Fruit fly (Drosophila melanogaster): Measurements from ENCODE around the gene dally.

dally gene

dm6 chr3L:8822881-8823435 lies 4.3 kb upstream of the dally start:
- no peak for TF ChIP-seq Rel (GFP tag; optimal IDR thresholded peaks at IDR 0.05)
- TF ChIP-seq Rel (tag; optimal IDR thresholded peaks at IDR 0.05), result peak; percentile 4
- no peak for TF ChIP-seq CG9705 (GFP tag; optimal IDR thresholded peaks at IDR 0.05)
- no peak for TF ChIP-seq sv (GFP tag; optimal IDR thresholded peaks at IDR 0.05)
- TF ChIP-seq GATAd (GFP tag; optimal IDR thresholded peaks at IDR 0.05), result no peak
- TF ChIP-seq fru (GFP tag; optimal IDR thresholded peaks at IDR 0.05), result peak; percentile 38
- TF ChIP-seq br (GFP tag; optimal IDR thresholded peaks at IDR 0.05), result no peak

- TF ChIP-seq psq (GFP tag; optimal IDR thresholded peaks at IDR 0.05) (peak; percentile 46), ey (GFP tag; optimal IDR thresholded peaks at IDR 0.05) (peak; percentile 62), h (GFP tag; optimal IDR thresholded peaks at IDR 0.05) (peak; percentile 63), Sp1 (GFP tag; optimal IDR thresholded peaks at IDR 0.05) (peak; percentile 67), foxo (GFP tag; optimal IDR thresholded peaks at IDR 0.05) (peak in 1 of 2 experiments; percentile 31), CG32264 (GFP tag; optimal IDR thresholded peaks at IDR 0.05) (no peak), br (GFP tag; optimal IDR thresholded peaks at IDR 0.05) (peak; percentile 37), woc (GFP tag; optimal IDR thresholded peaks at IDR 0.05) (peak; percentile 39), rgr (GFP tag; optimal IDR thresholded peaks at IDR 0.05) (peak; percentile 76), Dfd (GFP tag; optimal IDR thresholded peaks at IDR 0.05) (no peak), brk (GFP tag; optimal IDR thresholded peaks at IDR 0.05) (peak; percentile 47), lola (GFP tag; optimal IDR thresholded peaks at IDR 0.05) (no peak), Rel (GFP tag; optimal IDR thresholded peaks at IDR 0.05) (no peak), Rel (tag; optimal IDR thresholded peaks at IDR 0.05) (peak; percentile 83), CG9705 (GFP tag; optimal IDR thresholded peaks at IDR 0.05) (no peak), OdsH (GFP tag; optimal IDR thresholded peaks at IDR 0.05) (peak; percentile 65), HLH106 (tag; optimal IDR thresholded peaks at IDR 0.05) (peak; percentile 57), Hnf4 (GFP tag; optimal IDR thresholded peaks at IDR 0.05) (peak; percentile 50)
Measured at dm6 chr3L:8823730-8824374, 3.5 kb upstream of the dally start.

- TF ChIP-seq sv (GFP tag; optimal IDR thresholded peaks at IDR 0.05), result no peak
- no peak for TF ChIP-seq dl (GFP tag; optimal IDR thresholded peaks at IDR 0.05; ENCODE audit: insufficient read depth in 1 of 2, partially characterized antibody in 2 of 2)
- peak; percentile 56 for TF ChIP-seq fru (GFP tag; optimal IDR thresholded peaks at IDR 0.05)
- TF ChIP-seq CG9705 (GFP tag; optimal IDR thresholded peaks at IDR 0.05), result no peak
- TF ChIP-seq Jra (GFP tag; optimal IDR thresholded peaks at IDR 0.05), result peak; percentile 2
- no peak for TF ChIP-seq brk (GFP tag; optimal IDR thresholded peaks at IDR 0.05)
- no peak for TF ChIP-seq Rel (GFP tag; optimal IDR thresholded peaks at IDR 0.05)
- no peak for TF ChIP-seq Rel (tag; optimal IDR thresholded peaks at IDR 0.05)
- TF ChIP-seq dsf (GFP tag; optimal IDR thresholded peaks at IDR 0.05; ENCODE audit: borderline replicate concordance), result no peak
- peak in 1 of 2 experiments; percentile 18 for TF ChIP-seq foxo (GFP tag; optimal IDR thresholded peaks at IDR 0.05)
- TF ChIP-seq Sp1 (GFP tag; optimal IDR thresholded peaks at IDR 0.05), result no peak
- peak; percentile 30 for TF ChIP-seq woc (GFP tag; optimal IDR thresholded peaks at IDR 0.05)
- TF ChIP-seq tai (GFP tag; optimal IDR thresholded peaks at IDR 0.05), result no peak
Measured at dm6 chr3L:8824403-8825029, 2.8 kb upstream of the dally start.

dm6 chr3L:8825030-8825407 lies 2.3 kb upstream of the dally start:
- TF ChIP-seq Jra (GFP tag; optimal IDR thresholded peaks at IDR 0.05) (no peak), usp (GFP tag; optimal IDR thresholded peaks at IDR 0.05) (no peak), Mio (GFP tag; optimal IDR thresholded peaks at IDR 0.05) (no peak), fru (GFP tag; optimal IDR thresholded peaks at IDR 0.05) (no peak), CrebA (GFP tag; optimal IDR thresholded peaks at IDR 0.05; ENCODE audit: borderline replicate concordance) (peak; percentile 68), foxo (GFP tag; optimal IDR thresholded peaks at IDR 0.05) (no peak), OdsH (GFP tag; optimal IDR thresholded peaks at IDR 0.05) (no peak), pan (optimal IDR thresholded peaks at IDR 0.05) (no peak), Abd-B (GFP tag; optimal IDR thresholded peaks at IDR 0.05) (no peak), h (GFP tag; optimal IDR thresholded peaks at IDR 0.05) (no peak), dmrt93B (GFP tag; optimal IDR thresholded peaks at IDR 0.05) (no peak), ey (GFP tag; optimal IDR thresholded peaks at IDR 0.05) (no peak), dsf (GFP tag; optimal IDR thresholded peaks at IDR 0.05; ENCODE audit: borderline replicate concordance) (no peak), Sp1 (GFP tag; optimal IDR thresholded peaks at IDR 0.05) (no peak), Hnf4 (GFP tag; optimal IDR thresholded peaks at IDR 0.05) (no peak), GATAd (GFP tag; optimal IDR thresholded peaks at IDR 0.05) (no peak), HLH106 (tag; optimal IDR thresholded peaks at IDR 0.05) (no peak), woc (GFP tag; optimal IDR thresholded peaks at IDR 0.05) (no peak), Vsx2 (GFP tag; optimal IDR thresholded peaks at IDR 0.05; ENCODE audit: partially characterized antibody) (peak; percentile 84), N (GFP tag; optimal IDR thresholded peaks at IDR 0.05) (no peak), brk (GFP tag; optimal IDR thresholded peaks at IDR 0.05) (peak; percentile 74), rgr (GFP tag; optimal IDR thresholded peaks at IDR 0.05) (no peak), tai (GFP tag; optimal IDR thresholded peaks at IDR 0.05) (no peak), Rel (GFP tag; optimal IDR thresholded peaks at IDR 0.05) (peak; percentile 78), Rel (tag; optimal IDR thresholded peaks at IDR 0.05) (peak; percentile 94), Hr78 (GFP tag; optimal IDR thresholded peaks at IDR 0.05) (no peak), sv (GFP tag; optimal IDR thresholded peaks at IDR 0.05) (no peak), br (GFP tag; optimal IDR thresholded peaks at IDR 0.05) (peak; percentile 6), CG9705 (GFP tag; optimal IDR thresholded peaks at IDR 0.05) (no peak), Hr83 (GFP tag; optimal IDR thresholded peaks at IDR 0.05; ENCODE audit: poor library complexity, severe bottlenecking) (no peak), Dfd (GFP tag; optimal IDR thresholded peaks at IDR 0.05) (no peak), Dif (GFP tag; optimal IDR thresholded peaks at IDR 0.05; ENCODE audit: partially characterized antibody) (peak; percentile 76), CG32264 (GFP tag; optimal IDR thresholded peaks at IDR 0.05) (no peak), psq (GFP tag; optimal IDR thresholded peaks at IDR 0.05) (peak; percentile 32), jim (GFP tag; optimal IDR thresholded peaks at IDR 0.05) (no peak)
